Worm (Caenorhabditis elegans): ENCODE data around the gene atx-3.

Gene atx-3

ce11 chrV:15537923-15538322, 39.3 kb downstream of the atx-3 start, which contains the start of gene prde-1:
prde-1 (plus strand) TSS chrV:15538244.
- TF ChIP-seq lim-6 (tag; optimal IDR thresholded peaks at IDR 0.05) (no peak), K02D7.2 (tag; optimal IDR thresholded peaks at IDR 0.05) (no peak), ets-4 (tag; optimal IDR thresholded peaks at IDR 0.05) (no peak), ceh-34 (tag; optimal IDR thresholded peaks at IDR 0.05) (no peak), hlh-15 (tag; optimal IDR thresholded peaks at IDR 0.05) (no peak), pat-9 (tag; optimal IDR thresholded peaks at IDR 0.05) (no peak), nfya-1 (tag; optimal IDR thresholded peaks at IDR 0.05) (no peak), unc-55 (GFP tag; optimal IDR thresholded peaks at IDR 0.05) (no peak), eyg-1 (tag; optimal IDR thresholded peaks at IDR 0.05) (no peak), pax-1 (tag; optimal IDR thresholded peaks at IDR 0.05) (no peak), fkh-6 (tag; optimal IDR thresholded peaks at IDR 0.05) (no peak)

ce11 chrV:15536320-15536719, 40.9 kb downstream of the atx-3 start, which contains the start of gene F21A3.4:
F21A3.4 (plus strand) TSS chrV:15536620.
- TF ChIP-seq C38D4.7 (GFP tag; optimal IDR thresholded peaks at IDR 0.05) (no peak), sox-4 (tag; optimal IDR thresholded peaks at IDR 0.05) (no peak), fkh-10 (GFP tag; optimal IDR thresholded peaks at IDR 0.05) (no peak), zip-5 (tag; optimal IDR thresholded peaks at IDR 0.05) (no peak), syd-9 (tag; optimal IDR thresholded peaks at IDR 0.05) (no peak), ceh-31 (tag; optimal IDR thresholded peaks at IDR 0.05) (no peak), che-1 (tag; optimal IDR thresholded peaks at IDR 0.05) (no peak), ceh-45 (GFP tag; IDR thresholded peaks at IDR 0.05) (no peak), lim-6 (tag; optimal IDR thresholded peaks at IDR 0.05) (no peak), pax-1 (tag; optimal IDR thresholded peaks at IDR 0.05) (no peak), ahr-1 (tag; optimal IDR thresholded peaks at IDR 0.05) (no peak), ceh-18 (tag; optimal IDR thresholded peaks at IDR 0.05) (no peak), ref-2 (tag; optimal IDR thresholded peaks at IDR 0.05) (no peak), unc-55 (GFP tag; optimal IDR thresholded peaks at IDR 0.05) (no peak), ceh-19 (GFP tag; optimal IDR thresholded peaks at IDR 0.05) (no peak), ceh-9 (tag; optimal IDR thresholded peaks at IDR 0.05) (no peak), fax-1 (tag; optimal IDR thresholded peaks at IDR 0.05) (no peak), hlh-30 (tag; optimal IDR thresholded peaks at IDR 0.05; ENCODE audit: insufficient read depth) (no peak), ama-1 (optimal IDR thresholded peaks at IDR 0.05) (no peak), rnt-1 (tag; optimal IDR thresholded peaks at IDR 0.05) (no peak)

- TF ChIP-seq gmeb-2 (tag; optimal IDR thresholded peaks at IDR 0.05) = no peak
- no peak for TF ChIP-seq unc-55 (GFP tag; optimal IDR thresholded peaks at IDR 0.05)
- TF ChIP-seq npax-4 (tag; optimal IDR thresholded peaks at IDR 0.05) = no peak
- TF ChIP-seq hlh-15 (tag; optimal IDR thresholded peaks at IDR 0.05) = no peak
- TF ChIP-seq ceh-9 (tag; optimal IDR thresholded peaks at IDR 0.05) = no peak
- TF ChIP-seq ceh-19 (GFP tag; optimal IDR thresholded peaks at IDR 0.05) = no peak
- no peak for TF ChIP-seq rnt-1 (tag; optimal IDR thresholded peaks at IDR 0.05)
Measured at ce11 chrV:15533864-15534263, 43.4 kb downstream of the atx-3 start, which contains the start of gene F21A3.2. F21A3.2 (minus strand) TSS chrV:15533964.

ce11 chrV:15533096-15533495, 44.1 kb downstream of the atx-3 start, which contains the start of gene F21A3.11:
F21A3.11 (minus strand) TSS chrV:15533212.
- TF ChIP-seq elt-2 (tag; optimal IDR thresholded peaks at IDR 0.05) (peak; percentile 69), hlh-30 (tag; optimal IDR thresholded peaks at IDR 0.05; ENCODE audit: insufficient read depth) (no peak)

- TF ChIP-seq sox-2 (GFP tag; IDR thresholded peaks at IDR 0.05) = no peak
- TF ChIP-seq tbx-2 (tag; optimal IDR thresholded peaks at IDR 0.05) = no peak
- no peak for TF ChIP-seq ama-1 (optimal IDR thresholded peaks at IDR 0.05)
- TF ChIP-seq unc-42 (tag; optimal IDR thresholded peaks at IDR 0.05) = no peak
- TF ChIP-seq fkh-10 (GFP tag; optimal IDR thresholded peaks at IDR 0.05) = no peak
- no peak for TF ChIP-seq ahr-1 (tag; optimal IDR thresholded peaks at IDR 0.05)
Measured at ce11 chrV:15529069-15529468, 48.2 kb downstream of the atx-3 start, which contains the start of gene srh-276. srh-276 (plus strand) TSS chrV:15529369.

All from whole organism, late embryonic.